Worm (Caenorhabditis elegans) whole organism, young adult: Measurements from ENCODE around the gene spp-10.

Source experiments
- B0019.2 ChIP-seq: fragments of 200-800 bp; sonication (Bioruptor generic); conservative IDR thresholded peaks from 2 replicates; pipeline ENCODE4 v1.3.6; 2022; ENCODE audit warnings: missing genetic modification reagents, missing genetic modification characterization, missing compliant biosample characterization
- B0035.1 ChIP-seq: sonication (generic microtip); optimal IDR thresholded peaks from 2 replicates; lab custom pipeline; 2016; ENCODE audit warnings: missing genetic modification characterization, mild to moderate bottlenecking, missing compliant biosample characterization, missing genotype, missing genetic modification reagents
- B0336.3 ChIP-seq: fragments of 200-800 bp; sonication (Bioruptor generic); IDR thresholded peaks from 2 replicates; pipeline ENCODE4 v1.3.6; 2022; ENCODE audit warnings: missing genetic modification characterization, missing compliant biosample characterization
- C06A6.2 ChIP-seq: fragments of 200-800 bp; sonication (Bioruptor generic); conservative IDR thresholded peaks from 2 replicates; pipeline ENCODE4 v1.3.6; 2022; ENCODE audit warnings: missing genetic modification characterization, missing compliant biosample characterization
- F37B4.10 ChIP-seq: fragments of 200-800 bp; sonication (Bioruptor generic); IDR thresholded peaks from 2 replicates; pipeline ENCODE4 v1.3.6; 2022; ENCODE audit warnings: missing genetic modification characterization, missing compliant biosample characterization
- F39B2.1 ChIP-seq: fragments of 200-800 bp; sonication (Bioruptor generic); IDR thresholded peaks from 2 replicates; pipeline ENCODE4 v1.3.6; 2022; ENCODE audit warnings: missing genetic modification reagents, missing genetic modification characterization, missing compliant biosample characterization
- F49E8.2 ChIP-seq: sonication (generic microtip); optimal IDR thresholded peaks from 3 replicates; lab custom pipeline; 2017; ENCODE audit warnings: missing genetic modification characterization, mild to moderate bottlenecking, missing compliant biosample characterization, antibody characterized with exemption, moderate library complexity; ENCODE audit not compliant: insufficient read depth
- F52B5.7 ChIP-seq: sonication (generic microtip); optimal IDR thresholded peaks from 2 replicates; lab custom pipeline; 2016; ENCODE audit warnings: mild to moderate bottlenecking, missing genetic modification characterization, missing compliant biosample characterization
- F57A8.1 ChIP-seq: fragments of 200-800 bp; sonication (Bioruptor generic); optimal IDR thresholded peaks from 2 replicates; lab custom pipeline; 2018; ENCODE audit warnings: mild to moderate bottlenecking, missing genetic modification characterization, moderate library complexity, missing compliant biosample characterization
- K11D2.4 ChIP-seq: fragments of 200-800 bp; sonication (Bioruptor generic); IDR thresholded peaks from 2 replicates; pipeline ENCODE4 v1.3.6; 2022; ENCODE audit warnings: missing genetic modification reagents, missing genetic modification characterization, missing compliant biosample characterization
- T07F8.4 ChIP-seq: sonication (generic microtip); optimal IDR thresholded peaks from 2 replicates; lab custom pipeline; 2016; ENCODE audit warnings: mild to moderate bottlenecking, missing genetic modification characterization, moderate library complexity, missing compliant biosample characterization
- T26A5.8 ChIP-seq: sonication (generic microtip); optimal IDR thresholded peaks from 2 replicates; lab custom pipeline; 2016; ENCODE audit warnings: missing genetic modification characterization, missing compliant biosample characterization
- akir-1 ChIP-seq: fragments of 200-800 bp; sonication (Bioruptor generic); optimal IDR thresholded peaks from 2 replicates; lab custom pipeline; 2018; ENCODE audit warnings: mild to moderate bottlenecking, missing genetic modification characterization, moderate library complexity, missing compliant biosample characterization
- atf-7 ChIP-seq: sonication (generic microtip); optimal IDR thresholded peaks from 2 replicates; lab custom pipeline; 2017; ENCODE audit warnings: mild to moderate bottlenecking, missing genetic modification characterization, missing compliant biosample characterization
- bed-2 ChIP-seq: fragments of 200-800 bp; sonication (Bioruptor generic); IDR thresholded peaks from 2 replicates; pipeline ENCODE4 v1.3.6; 2022; ENCODE audit warnings: missing genetic modification reagents, missing genetic modification characterization, missing compliant biosample characterization
- ceh-100 ChIP-seq: fragments of 200-800 bp; sonication (Bioruptor generic); IDR thresholded peaks from 2 replicates; pipeline ENCODE4 v1.3.6; 2022; ENCODE audit warnings: missing genetic modification reagents, missing genetic modification characterization, missing compliant biosample characterization
- ceh-27 ChIP-seq: fragments of 200-800 bp; sonication (Bioruptor generic); optimal IDR thresholded peaks from 2 replicates; lab custom pipeline; 2018; ENCODE audit warnings: mild to moderate bottlenecking, missing genetic modification characterization, moderate library complexity, missing compliant biosample characterization
- dpff-1 ChIP-seq: sonication (generic microtip); optimal IDR thresholded peaks from 2 replicates; lab custom pipeline; 2017; ENCODE audit warnings: mild to moderate bottlenecking, missing genetic modification characterization, missing compliant biosample characterization
- hmg-1.2 ChIP-seq: fragments of 200-800 bp; sonication (Bioruptor generic); IDR thresholded peaks from 2 replicates; pipeline ENCODE4 v1.3.6; 2022; ENCODE audit warnings: missing genetic modification reagents, missing genetic modification characterization, missing compliant biosample characterization
- let-607 ChIP-seq, 2 experiments: fragments of 200-800 bp in 1 of 2; sonication (Bioruptor generic) in 1 of 2; sonication (generic microtip) in 1 of 2; optimal IDR thresholded peaks; 2 replicates each; lab custom pipeline; 2016 to 2018; ENCODE audit warnings: mild to moderate bottlenecking in 2 of 2, missing compliant biosample characterization in 2 of 2, missing genetic modification characterization in 2 of 2, moderate library complexity in 2 of 2, missing genotype in 1 of 2
- lin-26 ChIP-seq: fragments of 200-800 bp; sonication (Bioruptor generic); IDR thresholded peaks from 2 replicates; pipeline ENCODE4 v1.3.6; 2022; ENCODE audit warnings: missing genetic modification reagents, missing genetic modification characterization, missing compliant biosample characterization
- lsl-1 ChIP-seq: fragments of 200-800 bp; sonication (Bioruptor generic); optimal IDR thresholded peaks from 2 replicates; lab custom pipeline; 2018; ENCODE audit warnings: mild to moderate bottlenecking, missing genetic modification characterization, moderate library complexity, missing compliant biosample characterization
- madf-3 ChIP-seq: fragments of 200-800 bp; sonication (Bioruptor generic); IDR thresholded peaks from 2 replicates; pipeline ENCODE4 v1.3.6; 2022; ENCODE audit warnings: missing genetic modification reagents, missing genetic modification characterization, missing compliant biosample characterization
- madf-6 ChIP-seq: fragments of 200-800 bp; sonication (Bioruptor generic); IDR thresholded peaks from 2 replicates; pipeline ENCODE4 v1.3.6; 2022; ENCODE audit warnings: missing genetic modification reagents, missing genetic modification characterization, missing compliant biosample characterization
- mel-28 ChIP-seq: sonication (generic microtip); optimal IDR thresholded peaks from 2 replicates; lab custom pipeline; 2016; ENCODE audit warnings: borderline replicate concordance, mild to moderate bottlenecking, missing genetic modification characterization, missing compliant biosample characterization
- nfya-2 ChIP-seq: fragments of 200-800 bp; sonication (Bioruptor generic); IDR thresholded peaks from 2 replicates; pipeline ENCODE4 v1.3.6; 2022; ENCODE audit warnings: missing genetic modification reagents, missing genetic modification characterization, missing compliant biosample characterization
- nfyb-1 ChIP-seq: fragments of 200-800 bp; sonication (Bioruptor generic); IDR thresholded peaks from 2 replicates; pipeline ENCODE4 v1.3.6; 2022; ENCODE audit warnings: missing genetic modification reagents, missing genetic modification characterization, missing compliant biosample characterization
- nhr-27 ChIP-seq: fragments of 200-800 bp; sonication (Bioruptor generic); optimal IDR thresholded peaks from 2 replicates; lab custom pipeline; 2018; ENCODE audit warnings: mild to moderate bottlenecking, missing genetic modification characterization, moderate library complexity, missing compliant biosample characterization
- nhr-80 ChIP-seq: sonication (generic microtip); optimal IDR thresholded peaks from 2 replicates; lab custom pipeline; 2016; ENCODE audit warnings: missing genetic modification characterization, missing compliant biosample characterization
- repo-1 ChIP-seq: sonication (generic microtip); optimal IDR thresholded peaks from 2 replicates; lab custom pipeline; 2017; ENCODE audit warnings: mild to moderate bottlenecking, missing genetic modification characterization, missing compliant biosample characterization
- sea-2 ChIP-seq: fragments of 200-800 bp; sonication (Bioruptor generic); IDR thresholded peaks from 2 replicates; pipeline ENCODE4 v1.3.6; 2022; ENCODE audit warnings: missing genetic modification characterization, missing compliant biosample characterization
- somi-1 ChIP-seq: fragments of 200-800 bp; sonication (Bioruptor generic); optimal IDR thresholded peaks from 2 replicates; lab custom pipeline; 2018; ENCODE audit warnings: mild to moderate bottlenecking, missing genetic modification characterization, missing compliant biosample characterization
- tbp1 ChIP-seq: fragments of 200-800 bp; sonication (Bioruptor generic); optimal IDR thresholded peaks from 2 replicates; lab custom pipeline; 2018; ENCODE audit warnings: mild to moderate bottlenecking, missing genetic modification characterization, missing compliant biosample characterization
- ztf-18 ChIP-seq: sonication (generic microtip); optimal IDR thresholded peaks from 2 replicates; lab custom pipeline; 2016; ENCODE audit warnings: missing genotype, mild to moderate bottlenecking, missing genetic modification characterization, missing compliant biosample characterization
- ztf-6 ChIP-seq: fragments of 200-800 bp; sonication (Bioruptor generic); IDR thresholded peaks from 2 replicates; pipeline ENCODE4 v1.3.6; 2022; ENCODE audit warnings: missing genetic modification reagents, missing genetic modification characterization, missing compliant biosample characterization

The spp-10 gene

DNA sequence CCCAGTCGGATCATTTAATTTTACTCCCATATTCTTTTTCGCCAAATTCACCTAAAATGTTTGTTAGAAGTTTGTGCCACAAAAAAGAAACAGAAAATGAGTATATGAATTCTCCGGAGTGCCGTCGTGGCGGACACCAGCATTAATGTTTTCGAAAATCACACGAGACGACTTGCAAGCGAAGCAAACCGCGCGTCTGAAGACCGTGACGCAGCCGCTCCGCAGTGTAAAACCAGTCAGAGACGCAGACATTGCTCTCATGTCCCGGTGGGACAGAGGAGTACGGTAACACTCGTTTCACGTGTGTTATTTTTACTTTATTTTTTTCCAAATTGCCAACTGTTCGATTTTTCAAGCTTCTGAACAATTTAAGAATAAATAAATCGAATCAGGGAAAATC lies 44.3 kb upstream of the spp-10 start, which contains the start of the genes T26A8.4 and pdtf-1 (continued):
- TF ChIP-seq T26A5.8 (tag; lab: Kevin White, UChicago), result no peak
- no peak for TF ChIP-seq F37B4.10
- TF ChIP-seq repo-1 (tag; lab: Kevin White, UChicago), result peak; percentile 60
- TF ChIP-seq bed-2 (GFP tag; lab: Robert Waterston, UW), result no peak
- TF ChIP-seq C06A6.2 (GFP tag; lab: Robert Waterston, UW), result peak; percentile 83
- peak; percentile 58 for TF ChIP-seq somi-1 (GFP tag; lab: Kevin White, UChicago)
- TF ChIP-seq ceh-27 (GFP tag; lab: Kevin White, UChicago), result peak; percentile 97
- TF ChIP-seq lin-26 (GFP tag; lab: Robert Waterston, UW), result 0 out of 2 replicates have a peak, but pooled peaks have one; percentile 34

- TF ChIP-seq hmg-1.2, result no peak
- no peak for TF ChIP-seq nhr-27 (tag; lab: Kevin White, UChicago)
- no peak for TF ChIP-seq nfya-2 (GFP tag; lab: Robert Waterston, UW)
- no peak for TF ChIP-seq B0336.3 (GFP tag; lab: Robert Waterston, UW)
- no peak for TF ChIP-seq sea-2 (GFP tag; lab: Robert Waterston, UW)
- TF ChIP-seq F52B5.7, result no peak
- no peak for TF ChIP-seq K11D2.4 (GFP tag; lab: Robert Waterston, UW)
- no peak for TF ChIP-seq T26A5.8 (tag; lab: Kevin White, UChicago)
- no peak for TF ChIP-seq ceh-100 (GFP tag; lab: Robert Waterston, UW)
- no peak for TF ChIP-seq ztf-18 (tag; lab: Kevin White, UChicago)
- TF ChIP-seq F39B2.1 (GFP tag; lab: Robert Waterston, UW), result no peak
- TF ChIP-seq lsl-1 (GFP tag; lab: Kevin White, UChicago), result no peak
- no peak for TF ChIP-seq T07F8.4 (tag; lab: Kevin White, UChicago)
- no peak for TF ChIP-seq dpff-1 (tag; lab: Kevin White, UChicago)
These were observed 30.1 kb upstream of the spp-10 start, which contains the start of gene T01B11.1 for ce11 chrIV:8446904-8447303. Gene T01B11.1 (plus strand): TSS chrIV:8447204.

- TF ChIP-seq madf-3 (GFP tag; lab: Robert Waterston, UW), result no peak
- TF ChIP-seq F49E8.2 (tag; lab: Kevin White, UChicago), result no peak
- no peak for TF ChIP-seq mel-28
- TF ChIP-seq akir-1, result no peak
These were observed 27.1 kb upstream of the spp-10 start for ce11 chrIV:8449869-8450268.

DNA sequence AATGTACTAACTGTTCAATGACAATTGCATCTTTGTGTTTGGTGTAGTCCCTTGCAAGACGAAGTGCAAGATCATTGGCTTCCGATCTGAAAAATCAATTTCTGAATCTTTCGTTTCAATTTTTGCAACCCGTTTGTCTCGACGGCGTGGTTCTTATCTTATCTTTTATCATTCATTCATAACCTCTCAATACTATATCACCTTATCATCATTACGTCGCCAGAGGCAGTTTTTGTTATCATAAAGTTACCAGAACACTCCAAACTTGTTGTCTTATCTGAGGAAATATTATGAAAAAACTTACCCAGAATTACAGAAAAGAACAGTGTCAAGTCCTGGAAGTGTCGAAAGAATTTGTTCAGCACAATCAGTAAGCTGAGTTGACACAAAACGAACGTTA lies 26.4 kb upstream of the spp-10 start:
- TF ChIP-seq B0035.1 (tag; lab: Kevin White, UChicago), result no peak
- TF ChIP-seq nhr-80, result peak; percentile 56

ce11 chrIV:8451709-8452248 lies 25.2 kb upstream of the spp-10 start, which contains the start of gene eppl-1:
Gene eppl-1 (minus strand): TSS chrIV:8451759.
- TF ChIP-seq B0019.2 (GFP tag; lab: Robert Waterston, UW) (no peak), nhr-80 (peak; percentile 31), ztf-6 (GFP tag; lab: Robert Waterston, UW) (no peak), madf-6 (no peak)

DNA sequence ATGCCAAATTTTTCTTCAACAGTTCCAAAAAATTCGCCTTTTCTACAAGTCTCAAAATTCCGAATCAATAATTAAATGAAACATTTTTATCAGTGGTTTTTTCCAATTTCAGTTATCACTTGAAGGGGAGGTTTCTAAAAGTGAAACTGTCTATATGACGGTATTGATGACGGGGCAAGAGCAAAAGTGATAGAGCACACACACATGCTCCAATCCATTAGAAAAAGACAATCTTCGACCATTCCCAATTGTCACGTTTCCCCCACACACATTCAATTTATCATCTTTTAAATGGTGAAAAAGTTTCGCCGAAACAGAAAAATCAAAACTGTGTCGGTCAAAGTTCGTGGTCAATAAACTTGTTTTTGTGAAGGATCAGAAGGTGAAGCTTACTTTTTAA lies 23.8 kb upstream of the spp-10 start:
- 0 out of 2 replicates have a peak, but pooled peaks have one; percentile 25 for TF ChIP-seq nfyb-1 (GFP tag; lab: Robert Waterston, UW)
- peak; percentile 25 for TF ChIP-seq tbp1 (GFP tag; lab: Kevin White, UChicago)
- peak; percentile 86 for TF ChIP-seq nhr-80
- TF ChIP-seq let-607 (tag; optimal IDR thresholded peaks at IDR 0.05; lab: Kevin White, UChicago), result peak in 1 of 2 experiments; percentile 48
- peak; percentile 26 for TF ChIP-seq atf-7 (tag; lab: Kevin White, UChicago)
- TF ChIP-seq F57A8.1, result no peak
- no peak for TF ChIP-seq T07F8.4 (tag; lab: Kevin White, UChicago)
